Fruit fly (Drosophila melanogaster) whole organism, adult: Measurements from ENCODE around the gene CG18788.

Source experiments
- CG11617 ChIP-seq: fragments of 200-800 bp; sonication (Bioruptor generic); optimal IDR thresholded peaks from 2 replicates; lab custom pipeline; 2017; ENCODE audit warnings: mild to moderate bottlenecking, missing biosample characterization, missing genetic modification reagents, missing genetic modification characterization
- CG12768 ChIP-seq: fragments of 200-800 bp; sonication (Bioruptor generic); optimal IDR thresholded peaks from 2 replicates; lab custom pipeline; 2017; ENCODE audit warnings: missing biosample characterization, missing genetic modification characterization, mild to moderate bottlenecking, moderate library complexity, missing genetic modification reagents
- CG14711 ChIP-seq: fragments of 200-800 bp; sonication (Bioruptor generic); optimal IDR thresholded peaks from 2 replicates; lab custom pipeline; 2018; ENCODE audit warnings: missing biosample characterization, mild to moderate bottlenecking, missing genetic modification characterization, moderate library complexity
- CG1620 ChIP-seq: fragments of 200-800 bp; sonication (Bioruptor generic); optimal IDR thresholded peaks from 2 replicates; lab custom pipeline; 2016; ENCODE audit warnings: missing biosample characterization, missing genetic modification characterization
- CG33017 ChIP-seq: fragments of 200-800 bp; sonication (Bioruptor generic); optimal IDR thresholded peaks from 2 replicates; lab custom pipeline; 2018; ENCODE audit warnings: missing biosample characterization, mild to moderate bottlenecking, missing genetic modification characterization, moderate library complexity
- CG5204 ChIP-seq: fragments of 200-800 bp; sonication (Bioruptor generic); optimal IDR thresholded peaks from 2 replicates; lab custom pipeline; 2016; ENCODE audit warnings: missing biosample characterization, missing genetic modification characterization
- CG7045 ChIP-seq: fragments of 200-800 bp; sonication (Bioruptor generic); optimal IDR thresholded peaks from 2 replicates; lab custom pipeline; 2017; ENCODE audit warnings: missing biosample characterization, mild to moderate bottlenecking, missing genetic modification characterization
- CG7101 ChIP-seq: fragments of 200-800 bp; sonication (Bioruptor generic); optimal IDR thresholded peaks from 2 replicates; lab custom pipeline; 2018; ENCODE audit warnings: missing biosample characterization, mild to moderate bottlenecking, missing genetic modification characterization, moderate library complexity
- Clk ChIP-seq: fragments of 200-800 bp; sonication (Bioruptor generic); optimal IDR thresholded peaks from 2 replicates; lab custom pipeline; 2017; ENCODE audit warnings: missing biosample characterization, missing genetic modification characterization
- Crg-1 ChIP-seq: fragments of 200-800 bp; sonication (Bioruptor generic); optimal IDR thresholded peaks from 2 replicates; lab custom pipeline; 2016; ENCODE audit warnings: missing biosample characterization, missing genetic modification characterization
- Hr96 ChIP-seq: fragments of 200-800 bp; sonication (Bioruptor generic); optimal IDR thresholded peaks from 2 replicates; lab custom pipeline; 2016; ENCODE audit warnings: missing biosample characterization, missing genetic modification characterization
- Mnt ChIP-seq: fragments of 200-800 bp; sonication (Bioruptor generic); optimal IDR thresholded peaks from 2 replicates; lab custom pipeline; 2016; ENCODE audit warnings: missing biosample characterization, mild to moderate bottlenecking, missing genetic modification characterization
- bab1 ChIP-seq: fragments of 200-800 bp; sonication (Bioruptor generic); optimal IDR thresholded peaks from 3 replicates; lab custom pipeline; 2019; ENCODE audit warnings: missing biosample characterization, mild to moderate bottlenecking, missing genetic modification characterization, moderate library complexity
- cic ChIP-seq: fragments of 200-800 bp; sonication (Bioruptor generic); optimal IDR thresholded peaks from 2 replicates; lab custom pipeline; 2017; ENCODE audit warnings: missing biosample characterization, mild to moderate bottlenecking, missing genetic modification characterization, moderate library complexity
- cnc ChIP-seq, 2 experiments: fragments of >200 bp; optimal IDR thresholded peaks; 2 replicates each; lab custom pipeline; 2017
- kay ChIP-seq: fragments of 200-800 bp; sonication (Bioruptor generic); peaks from one replicate; lab custom pipeline; 2016; ENCODE audit warnings: missing biosample characterization, missing genetic modification characterization, borderline replicate concordance
- ovo ChIP-seq: fragments of 200-800 bp; sonication (Bioruptor generic); optimal IDR thresholded peaks from 2 replicates; lab custom pipeline; 2016; ENCODE audit warnings: missing biosample characterization, missing genetic modification characterization
- pad ChIP-seq: fragments of 200-800 bp; sonication (Bioruptor generic); optimal IDR thresholded peaks from 3 replicates; lab custom pipeline; 2017; ENCODE audit warnings: missing biosample characterization, missing genetic modification characterization, mild to moderate bottlenecking, moderate library complexity, missing genetic modification reagents
- tj ChIP-seq: fragments of 200-800 bp; sonication (Bioruptor generic); optimal IDR thresholded peaks from 3 replicates; lab custom pipeline; 2017; ENCODE audit warnings: missing biosample characterization, mild to moderate bottlenecking, missing genetic modification characterization, moderate library complexity
- toe ChIP-seq: fragments of 200-800 bp; sonication (Bioruptor generic); optimal IDR thresholded peaks from 2 replicates; lab custom pipeline; 2016; ENCODE audit warnings: missing biosample characterization, missing genetic modification characterization

Gene CG18788

DNA sequence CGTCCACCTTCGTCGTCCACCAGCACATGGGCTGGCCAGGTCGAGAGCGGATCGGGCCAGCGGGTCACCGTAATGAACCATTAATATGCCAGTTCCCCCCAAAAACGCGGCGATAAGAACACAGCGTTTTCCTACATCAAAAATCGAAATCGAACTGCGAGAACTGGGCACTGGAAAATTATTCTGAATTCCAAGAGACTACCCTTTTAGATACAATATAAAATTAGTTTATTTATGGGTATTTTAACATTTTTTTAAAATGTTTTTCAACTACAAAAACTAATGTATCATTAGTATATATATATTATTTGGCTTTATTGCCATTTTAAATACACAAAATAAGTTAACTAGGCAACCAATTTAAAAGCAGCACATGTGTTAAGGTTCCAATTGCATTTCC is 44.7 kb downstream of the CG18788 start:
- TF ChIP-seq cnc (optimal IDR thresholded peaks at IDR 0.05; lab: Kevin White, UChicago) = no peak

DNA sequence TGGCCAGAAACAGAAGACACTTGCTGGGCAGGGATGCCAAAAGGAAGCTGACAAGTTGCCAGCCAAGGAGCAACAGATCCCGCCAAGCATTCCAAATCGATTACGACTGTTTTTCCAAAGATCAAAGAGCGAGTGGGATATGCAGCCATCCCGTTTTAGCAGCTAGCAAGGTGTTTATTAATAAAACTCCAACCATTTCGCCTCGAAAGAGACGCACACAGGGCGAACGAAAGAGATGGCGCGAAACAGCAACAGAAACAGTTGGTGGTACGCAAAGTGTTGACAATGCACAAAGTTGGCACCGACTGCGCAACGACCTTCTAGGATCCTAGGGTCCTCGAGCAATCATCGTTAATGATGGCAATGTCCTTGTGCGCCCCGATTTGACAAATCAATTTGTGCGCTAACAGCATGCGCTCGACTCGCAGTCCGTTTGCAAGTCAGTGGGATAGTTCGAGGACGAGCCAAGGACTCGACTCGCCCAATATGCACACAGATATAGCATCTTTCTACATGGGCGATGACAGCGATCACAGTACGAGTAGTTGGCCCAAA is 45.9 kb downstream of the CG18788 start:
- TF ChIP-seq CG11617 (GFP tag; lab: Kevin White, UChicago) = no peak
- no peak for TF ChIP-seq CG1620
- no peak for TF ChIP-seq tj (GFP tag; lab: Kevin White, UChicago)
- no peak for TF ChIP-seq CG5204

DNA sequence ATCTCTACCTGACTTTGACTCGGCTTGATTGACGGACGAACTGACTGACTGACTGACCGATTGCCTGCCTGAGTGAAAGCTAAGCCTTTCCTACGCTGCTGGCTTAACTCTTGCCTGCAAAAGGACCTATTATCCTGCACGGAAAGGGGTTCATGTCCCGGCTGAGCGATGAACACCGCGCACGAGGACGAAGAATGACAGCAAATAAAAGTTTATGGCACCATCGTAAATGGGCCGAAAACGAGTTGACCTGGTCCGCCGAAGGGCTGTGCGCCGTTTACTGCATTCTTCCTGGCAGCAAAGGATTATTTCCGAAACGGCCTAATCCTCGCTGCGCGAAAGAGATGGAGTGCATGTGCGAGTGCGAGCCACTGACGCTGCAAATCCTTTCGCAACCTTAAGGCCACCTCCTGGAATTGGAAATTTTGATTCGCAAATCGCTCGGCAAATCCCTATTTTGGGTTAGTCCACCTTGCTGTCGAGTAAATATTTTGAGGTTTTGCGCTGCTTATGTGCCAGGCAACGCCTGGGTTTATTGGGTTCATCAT is 47.2 kb downstream of the CG18788 start:
- no peak for TF ChIP-seq CG14711
- no peak for TF ChIP-seq cic
- no peak for TF ChIP-seq kay (GFP tag; lab: Kevin White, UChicago)
- TF ChIP-seq bab1 (GFP tag; lab: Kevin White, UChicago) = no peak
- no peak for TF ChIP-seq ovo
- no peak for TF ChIP-seq CG11617 (GFP tag; lab: Kevin White, UChicago)
- TF ChIP-seq CG33017 (tag; lab: Kevin White, UChicago) = no peak
- no peak for TF ChIP-seq pad
- no peak for TF ChIP-seq tj (GFP tag; lab: Kevin White, UChicago)
- no peak for TF ChIP-seq Mnt (GFP tag; lab: Kevin White, UChicago)
- no peak for TF ChIP-seq CG1620
- TF ChIP-seq CG12768 (GFP tag; lab: Kevin White, UChicago) = no peak
- no peak for TF ChIP-seq toe (GFP tag; lab: Kevin White, UChicago)
- no peak for TF ChIP-seq cnc (optimal IDR thresholded peaks at IDR 0.05; lab: Kevin White, UChicago)
- TF ChIP-seq Hr96 (GFP tag; lab: Kevin White, UChicago) = no peak
- no peak for TF ChIP-seq Crg-1 (GFP tag; lab: Kevin White, UChicago)
- TF ChIP-seq CG7045 (GFP tag; lab: Kevin White, UChicago) = no peak
- TF ChIP-seq CG5204 = no peak
- no peak for TF ChIP-seq Clk (GFP tag; lab: Kevin White, UChicago)
- no peak for TF ChIP-seq CG7101

DNA sequence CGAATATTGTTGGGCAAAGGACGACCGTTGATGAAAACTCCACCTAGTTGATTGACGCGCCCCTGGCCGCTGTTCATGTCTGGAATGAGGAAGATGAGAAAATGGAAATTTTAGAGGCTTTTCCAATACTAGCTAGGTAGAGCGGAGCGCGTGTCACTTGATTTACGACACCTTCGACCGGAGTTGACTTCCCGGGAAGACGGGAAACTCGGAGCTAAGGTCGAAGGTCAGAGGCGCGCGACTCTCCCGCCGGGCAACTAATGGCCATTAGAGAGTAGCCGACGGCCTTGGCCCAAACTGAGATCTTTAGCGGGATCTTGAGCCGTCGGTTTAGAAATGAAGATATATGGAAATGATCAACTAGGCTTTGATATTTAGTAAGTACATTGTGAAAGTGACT is 51.0 kb downstream of the CG18788 start:
- TF ChIP-seq CG12768 (GFP tag; lab: Kevin White, UChicago) = no peak
- no peak for TF ChIP-seq ovo
- TF ChIP-seq CG11617 (GFP tag; lab: Kevin White, UChicago) = no peak
- TF ChIP-seq bab1 (GFP tag; lab: Kevin White, UChicago) = no peak
- TF ChIP-seq cic = no peak
- no peak for TF ChIP-seq Hr96 (GFP tag; lab: Kevin White, UChicago)
- TF ChIP-seq CG1620 = no peak
- TF ChIP-seq CG33017 (tag; lab: Kevin White, UChicago) = no peak
- no peak for TF ChIP-seq CG7045 (GFP tag; lab: Kevin White, UChicago)
- no peak for TF ChIP-seq Crg-1 (GFP tag; lab: Kevin White, UChicago)
- no peak for TF ChIP-seq CG7101
- TF ChIP-seq cnc (optimal IDR thresholded peaks at IDR 0.05; lab: Kevin White, UChicago) = no peak
- TF ChIP-seq CG14711 = no peak
- TF ChIP-seq toe (GFP tag; lab: Kevin White, UChicago) = no peak
- no peak for TF ChIP-seq CG5204
- no peak for TF ChIP-seq Mnt (GFP tag; lab: Kevin White, UChicago)
- no peak for TF ChIP-seq tj (GFP tag; lab: Kevin White, UChicago)
- TF ChIP-seq kay (GFP tag; lab: Kevin White, UChicago) = no peak
- TF ChIP-seq pad = no peak
- TF ChIP-seq Clk (GFP tag; lab: Kevin White, UChicago) = no peak
